Worm (Caenorhabditis elegans) whole organism, midembryonic: Measurements from ENCODE around the gene cbs-1.

Source experiments
- T22C8.4 ChIP-seq: fragments of 200-800 bp; sonication (Bioruptor generic); IDR thresholded peaks from 2 replicates; pipeline ENCODE4 v1.3.6; 2022; ENCODE audit warnings: missing genetic modification characterization, missing compliant biosample characterization
- cog-1 ChIP-seq: sonication (generic microtip); optimal IDR thresholded peaks from 2 replicates; lab custom pipeline; 2016; ENCODE audit warnings: missing genetic modification characterization, missing compliant biosample characterization
- flt-1 ChIP-seq: fragments of 200-800 bp; sonication (Bioruptor generic); IDR thresholded peaks from 2 replicates; pipeline ENCODE4 v1.3.6; 2022; ENCODE audit warnings: missing genetic modification characterization, missing compliant biosample characterization
- klf-2 ChIP-seq: fragments of 200-800 bp; sonication (Bioruptor generic); conservative IDR thresholded peaks from 2 replicates; pipeline ENCODE4 v1.3.6; 2022; ENCODE audit warnings: missing genetic modification reagents, missing genetic modification characterization, missing compliant biosample characterization
- med-1 ChIP-seq: sonication (generic microtip); optimal IDR thresholded peaks from 2 replicates; lab custom pipeline; 2017; ENCODE audit warnings: missing genetic modification characterization, mild to moderate bottlenecking, missing compliant biosample characterization, antibody characterized with exemption, missing genetic modification reagents; ENCODE audit not compliant: insufficient read depth
- ref-1 ChIP-seq: fragments of 200-800 bp; sonication (Bioruptor generic); conservative IDR thresholded peaks from 2 replicates; pipeline ENCODE4 v1.3.6; 2022; ENCODE audit warnings: missing genetic modification reagents, missing genetic modification characterization, missing compliant biosample characterization
- tab-1 ChIP-seq: fragments of 200-800 bp; sonication (Bioruptor generic); IDR thresholded peaks from 2 replicates; pipeline ENCODE4 v1.3.6; 2022; ENCODE audit warnings: missing genetic modification characterization, missing compliant biosample characterization
- ztf-23 ChIP-seq: fragments of 200-800 bp; sonication (Bioruptor generic); IDR thresholded peaks from 2 replicates; pipeline ENCODE4 v1.3.6; 2022; ENCODE audit warnings: missing genetic modification reagents, missing genetic modification characterization, missing compliant biosample characterization
- ztf-29 ChIP-seq: fragments of 200-800 bp; sonication (Bioruptor generic); IDR thresholded peaks from 2 replicates; pipeline ENCODE4 v1.3.6; 2022; ENCODE audit warnings: missing genetic modification reagents, missing genetic modification characterization, missing compliant biosample characterization

- TF ChIP-seq klf-2 (GFP tag; lab: Robert Waterston, UW) (no peak), flt-1 (GFP tag; lab: Robert Waterston, UW) (no peak), cog-1 (tag; lab: Kevin White, UChicago) (no peak), ztf-29 (no peak), med-1 (no peak), tab-1 (GFP tag; lab: Robert Waterston, UW) (no peak), T22C8.4 (GFP tag; lab: Robert Waterston, UW) (no peak), ref-1 (GFP tag; lab: Robert Waterston, UW) (no peak), ztf-23 (GFP tag; lab: Robert Waterston, UW) (no peak)
Observed at ce11 chrX:10009985-10010384, 44.1 kb upstream of the cbs-1 start.
